Fruit fly (Drosophila melanogaster): ENCODE results near the gene Atxn7.

Atxn7 gene

DNA sequence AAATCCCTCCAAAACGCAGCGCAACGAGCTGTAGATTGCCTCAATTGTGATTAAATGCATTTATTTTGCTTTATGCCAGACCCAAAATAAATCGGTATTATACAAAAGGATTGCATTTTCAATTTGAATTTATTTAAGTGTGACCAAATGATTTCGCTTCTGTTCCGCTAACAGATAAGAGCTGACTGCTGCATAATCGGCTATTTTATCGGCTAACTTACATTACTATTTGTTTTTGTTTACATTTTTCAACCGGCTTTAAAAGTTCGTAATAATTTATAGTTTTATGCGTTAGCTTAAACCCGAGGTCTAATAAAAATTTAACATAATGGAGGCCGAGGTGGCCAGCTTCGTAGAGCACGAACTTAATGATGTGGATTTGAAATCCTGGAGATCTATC, 7.3 kb downstream of the Atxn7 start, which contains the start of gene PIG-Wa (continued):
- TF ChIP-seq Nf-YC (tag; optimal IDR thresholded peaks at IDR 0.05) (no peak), seq (GFP tag; IDR thresholded peaks at IDR 0.05) (no peak), H15 (GFP tag; IDR thresholded peaks at IDR 0.05) (no peak), pb (GFP tag; optimal IDR thresholded peaks at IDR 0.05) (no peak), YL-1 (GFP tag; optimal IDR thresholded peaks at IDR 0.05) (peak; percentile 8), Spps (tag; optimal IDR thresholded peaks at IDR 0.05) (no peak), aop (GFP tag; IDR thresholded peaks at IDR 0.05) (no peak), lov (optimal IDR thresholded peaks at IDR 0.05) (no peak), lov (GFP tag; IDR thresholded peaks at IDR 0.05) (no peak), luna (GFP tag; optimal IDR thresholded peaks at IDR 0.05) (no peak), Mes4 (GFP tag; optimal IDR thresholded peaks at IDR 0.05) (no peak), Dfd (GFP tag; optimal IDR thresholded peaks at IDR 0.05) (no peak), CG18011 (GFP tag; optimal IDR thresholded peaks at IDR 0.05) (peak; percentile 98), CG3163 (GFP tag; optimal IDR thresholded peaks at IDR 0.05) (no peak), crc (GFP tag; optimal IDR thresholded peaks at IDR 0.05) (no peak), Vsx1 (GFP tag; optimal IDR thresholded peaks at IDR 0.05) (no peak), Dp (GFP tag; optimal IDR thresholded peaks at IDR 0.05) (peak; percentile 91), CG8924 (tag; optimal IDR thresholded peaks at IDR 0.05) (no peak), wek (GFP tag; optimal IDR thresholded peaks at IDR 0.05) (peak; percentile 34), lilli (GFP tag; optimal IDR thresholded peaks at IDR 0.05) (no peak), bbx (GFP tag; IDR thresholded peaks at IDR 0.05; ENCODE audit: partially characterized antibody) (peak; percentile 38; the same call in 1 of the 2 replicates), CG16779 (GFP tag; IDR thresholded peaks at IDR 0.05) (no peak), CG3281 (GFP tag; optimal IDR thresholded peaks at IDR 0.05) (no peak), ara (GFP tag; IDR thresholded peaks at IDR 0.05) (no peak), vvl (GFP tag; IDR thresholded peaks at IDR 0.05) (peak; percentile 52; the same call in 1 of the 2 replicates), CG2202 (tag; optimal IDR thresholded peaks at IDR 0.05) (no peak), CG10366 (GFP tag; IDR thresholded peaks at IDR 0.05) (no peak), Chrac-16 (GFP tag; optimal IDR thresholded peaks at IDR 0.05) (no peak), tup (GFP tag; optimal IDR thresholded peaks at IDR 0.05) (no peak), ham (GFP tag; IDR thresholded peaks at IDR 0.05) (no peak), Hr78 (GFP tag; optimal IDR thresholded peaks at IDR 0.05) (no peak), HLHmδ (GFP tag; optimal IDR thresholded peaks at IDR 0.05) (no peak), HmgZ (tag; optimal IDR thresholded peaks at IDR 0.05) (peak; percentile 13), Med (GFP tag) (peak; percentile 84), HHEX (GFP tag; optimal IDR thresholded peaks at IDR 0.05) (no peak), CG34422 (GFP tag; IDR thresholded peaks at IDR 0.05) (peak; percentile 76; the same call in 2 of the 3 replicates), grau (tag; optimal IDR thresholded peaks at IDR 0.05) (no peak), bcd (GFP tag; optimal IDR thresholded peaks at IDR 0.05) (no peak), CG9817 (tag; optimal IDR thresholded peaks at IDR 0.05) (no peak), nerfin-1 (tag; optimal IDR thresholded peaks at IDR 0.05) (peak; percentile 80), Bteb2 (GFP tag; optimal IDR thresholded peaks at IDR 0.05) (no peak), CG7556 (GFP tag; optimal IDR thresholded peaks at IDR 0.05) (no peak), CG17612 (GFP tag; IDR thresholded peaks at IDR 0.05) (no peak), CG1832 (GFP tag; optimal IDR thresholded peaks at IDR 0.05) (no peak), Xrp1 (GFP tag; IDR thresholded peaks at IDR 0.05) (no peak), CG3838 (GFP tag; optimal IDR thresholded peaks at IDR 0.05) (no peak), CG4707 (GFP tag; optimal IDR thresholded peaks at IDR 0.05) (no peak), mirr (GFP tag; optimal IDR thresholded peaks at IDR 0.05) (no peak), Abd-B (GFP tag; optimal IDR thresholded peaks at IDR 0.05) (no peak), stwl (tag; optimal IDR thresholded peaks at IDR 0.05) (peak; percentile 94), caup (GFP tag; optimal IDR thresholded peaks at IDR 0.05; ENCODE audit: severe bottlenecking) (no peak), lmd (GFP tag; IDR thresholded peaks at IDR 0.05) (no peak)

Data from whole organism, embryonic.